Worm (Caenorhabditis elegans) whole organism, L4 larva: ENCODE measurements around the gene F13C5.5.

Experiments
- F44E2.7 ChIP-seq: fragments of 200-800 bp; sonication (Bioruptor generic); IDR thresholded peaks from 2 replicates; pipeline ENCODE4 v2.1.2; 2022; ENCODE audit warnings: missing genetic modification characterization, missing compliant biosample characterization
- ZK337.2 ChIP-seq: fragments of 200-800 bp; sonication (Bioruptor generic); IDR thresholded peaks from 2 replicates; pipeline ENCODE4 v1.3.6; 2022; ENCODE audit warnings: missing genetic modification reagents, missing genetic modification characterization, missing compliant biosample characterization
- ZK546.5 ChIP-seq, 2 experiments: sonication (generic microtip); optimal IDR thresholded peaks; 2 replicates each; lab custom pipeline; 2017; ENCODE audit warnings: missing biosample characterization in 2 of 2, missing genetic modification characterization in 2 of 2
- aha-1 ChIP-seq: fragments of 150-350 bp; peaks from one replicate; lab custom pipeline; 2014; ENCODE audit warnings: missing biosample characterization, missing genetic modification characterization
- ceh-82 ChIP-seq: sonication (generic microtip); optimal IDR thresholded peaks from 2 replicates; lab custom pipeline; 2017; ENCODE audit warnings: missing biosample characterization, missing genetic modification characterization
- dmd-6 ChIP-seq: fragments of 200-800 bp; sonication (Bioruptor generic); IDR thresholded peaks from 2 replicates; pipeline ENCODE4 v1.3.6; 2022; ENCODE audit warnings: missing genetic modification reagents, missing genetic modification characterization, missing compliant biosample characterization
- egl-27 ChIP-seq: sonication (generic microtip); optimal IDR thresholded peaks from 3 replicates; lab custom pipeline; 2017; ENCODE audit warnings: missing biosample characterization, missing genetic modification reagents, missing genetic modification characterization
- fos-1 ChIP-seq: fragments of 150-350 bp; optimal IDR thresholded peaks from 2 replicates; lab custom pipeline; 2014; ENCODE audit warnings: missing biosample characterization, missing genetic modification characterization
- hlh-11 ChIP-seq: fragments of 200-800 bp; sonication (Bioruptor generic); optimal IDR thresholded peaks from 2 replicates; lab custom pipeline; 2018; ENCODE audit warnings: mild to moderate bottlenecking, missing genetic modification characterization, missing compliant biosample characterization
- lin-38 ChIP-seq: fragments of 200-800 bp; sonication (Bioruptor generic); IDR thresholded peaks from 2 replicates; pipeline ENCODE4 v1.3.6; 2022; ENCODE audit warnings: missing genetic modification reagents, missing genetic modification characterization, missing compliant biosample characterization
- mep-1 ChIP-seq: fragments of 150-350 bp; sonication (generic microtip); optimal IDR thresholded peaks from 3 replicates; lab custom pipeline; 2014; ENCODE audit warnings: missing biosample characterization, missing genetic modification characterization
- nhr-28 ChIP-seq: fragments of 150-350 bp; optimal IDR thresholded peaks from 2 replicates; lab custom pipeline; 2014; ENCODE audit warnings: missing biosample characterization, missing genetic modification characterization
- nhr-41 ChIP-seq: fragments of 200-800 bp; sonication (Bioruptor generic); IDR thresholded peaks from 2 replicates; pipeline ENCODE4 v1.3.6; 2022; ENCODE audit warnings: missing genetic modification reagents, missing genetic modification characterization, missing compliant biosample characterization
- nhr-48 ChIP-seq: sonication (generic microtip); optimal IDR thresholded peaks from 2 replicates; lab custom pipeline; 2016; ENCODE audit warnings: mild to moderate bottlenecking, missing genetic modification characterization, missing compliant biosample characterization
- php-3 ChIP-seq: fragments of 200-800 bp; sonication (Bioruptor generic); IDR thresholded peaks from 2 replicates; pipeline ENCODE4 v1.3.6; 2022; ENCODE audit warnings: missing genetic modification reagents, missing genetic modification characterization, missing compliant biosample characterization
- pqm-1 ChIP-seq: sonication (generic microtip); optimal IDR thresholded peaks from 2 replicates; lab custom pipeline; 2017; ENCODE audit warnings: missing biosample characterization, missing genetic modification characterization
- snpc-4 ChIP-seq: fragments of 150-350 bp; optimal IDR thresholded peaks from 2 replicates; lab custom pipeline; 2014; ENCODE audit warnings: missing biosample characterization, missing genetic modification characterization
- unc-39 ChIP-seq: sonication (generic microtip); optimal IDR thresholded peaks from 2 replicates; lab custom pipeline; 2017; ENCODE audit warnings: missing biosample characterization, missing genetic modification characterization
- unc-62 ChIP-seq, 3 experiments: fragments of 150-350 bp in 1 of 3; sonication (generic microtip); optimal IDR thresholded peaks in 2 of 3; peaks in 1 of 3; 1 replicate in 1 of 3; 2 replicates in 2 of 3; lab custom pipeline; 2014 to 2017; ENCODE audit warnings: missing biosample characterization in 3 of 3, missing genetic modification characterization in 3 of 3, missing genetic modification reagents in 3 of 3, missing genotype in 1 of 3

F13C5.5 gene

DNA sequence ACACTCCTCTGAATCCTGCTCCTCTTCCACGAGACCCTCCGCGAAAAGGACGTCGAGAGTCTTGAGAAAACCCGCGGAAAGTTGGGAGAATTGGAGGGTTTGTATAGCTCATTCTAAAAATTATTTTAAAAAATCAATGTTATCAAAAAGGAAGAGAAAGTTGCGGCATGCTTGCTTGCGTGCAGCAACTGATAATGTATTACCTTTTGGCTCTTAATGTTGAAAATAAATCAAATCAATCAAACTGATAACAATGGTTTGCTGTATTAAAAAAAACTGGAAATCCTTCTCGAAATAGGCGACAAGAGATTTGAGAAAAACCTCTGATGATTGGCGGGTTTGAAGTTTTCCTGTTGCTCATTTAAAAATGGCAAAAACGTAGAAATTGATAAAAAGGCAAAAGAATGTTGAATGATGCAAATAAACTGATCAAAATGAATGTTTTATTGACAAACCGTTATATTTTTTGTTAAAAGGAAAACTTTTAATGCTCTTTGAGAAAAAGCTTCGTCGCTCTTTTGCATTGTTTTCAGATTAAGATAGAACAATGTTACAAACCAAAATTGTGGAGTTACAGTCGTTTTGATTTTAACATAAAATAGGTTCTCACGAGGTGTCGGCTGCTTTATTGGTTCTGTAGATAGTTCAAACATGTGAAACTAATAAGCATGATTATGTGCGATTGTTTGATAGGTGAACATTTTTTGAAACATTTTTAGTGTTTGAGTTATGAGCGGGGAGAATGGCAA is 53.1 kb downstream of the F13C5.5 start:
- TF ChIP-seq nhr-48 (tag; lab: Kevin White, UChicago) = no peak
- peak; percentile 41 for TF ChIP-seq aha-1 (tag; lab: Kevin White, UChicago)
- peak; percentile 66; the same call in 1 of the 2 replicates for TF ChIP-seq php-3 (GFP tag; lab: Robert Waterston, UW)
- TF ChIP-seq ceh-82 = no peak
- no peak for TF ChIP-seq snpc-4
- no peak for TF ChIP-seq F44E2.7 (GFP tag; lab: Robert Waterston, UW)
- no peak for TF ChIP-seq unc-39 (tag; lab: Kevin White, UChicago)
- TF ChIP-seq dmd-6 (GFP tag; lab: Robert Waterston, UW) = peak; percentile 45; the same call in 1 of the 2 replicates
- TF ChIP-seq egl-27 (tag; lab: Kevin White, UChicago) = no peak
- no peak for TF ChIP-seq nhr-41 (GFP tag; lab: Robert Waterston, UW)
- no peak for TF ChIP-seq lin-38 (GFP tag; lab: Robert Waterston, UW)
- TF ChIP-seq nhr-28 (tag; lab: Kevin White, UChicago) = peak; percentile 4
- no peak for TF ChIP-seq fos-1 (tag; lab: Kevin White, UChicago)
- no peak for TF ChIP-seq ZK546.5 (tag; optimal IDR thresholded peaks at IDR 0.05; lab: Kevin White, UChicago)
- peak in 1 of 2 experiments; percentile 92 for TF ChIP-seq unc-62 (GFP tag; optimal IDR thresholded peaks at IDR 0.05 in 1 of 2; lab: Kevin White, UChicago)
- TF ChIP-seq unc-62 (tag; optimal IDR thresholded peaks at IDR 0.05; lab: Kevin White, UChicago) = no peak
- peak; percentile 70 for TF ChIP-seq pqm-1
- TF ChIP-seq ZK337.2 (GFP tag; lab: Robert Waterston, UW) = no peak
- TF ChIP-seq mep-1 (tag; lab: Kevin White, UChicago) = no peak
- peak; percentile 28 for TF ChIP-seq hlh-11 (tag; lab: Kevin White, UChicago)
